Fruit fly (Drosophila melanogaster) S2 (cell line): ENCODE data around the gene CG14644.

Experiments
- CG8478 ChIP-seq: fragments of >200 bp; optimal IDR thresholded peaks from 2 replicates; lab custom pipeline; 2018
- CTCF ChIP-seq, 2 experiments: fragments of >200 bp; optimal IDR thresholded peaks; 2 replicates each; lab custom pipeline; 2018

CG14644 gene

DNA sequence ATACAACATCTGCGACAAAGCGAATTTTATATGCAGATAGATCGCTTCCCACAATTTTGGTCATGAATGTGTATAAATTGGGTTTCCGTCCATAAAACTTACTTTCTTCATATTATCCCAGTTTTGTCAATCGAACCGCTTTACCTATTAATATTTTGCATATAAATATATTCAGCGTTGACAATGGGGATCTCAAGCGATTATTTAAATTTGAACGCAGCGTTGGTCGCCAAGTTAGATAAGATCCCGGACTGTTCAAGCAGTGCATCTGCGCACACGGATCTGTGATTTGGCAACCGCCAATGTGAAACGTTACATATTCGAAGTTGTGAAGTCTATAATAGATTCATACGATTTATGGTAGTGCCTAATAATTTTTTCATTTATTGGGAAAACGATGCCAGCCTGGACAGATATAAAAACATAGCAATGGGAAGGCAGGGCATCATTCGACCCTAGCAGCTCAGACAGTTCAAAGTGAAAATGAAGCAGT, 6.2 kb downstream of the CG14644 start, which contains the start of gene TwdlF:
TwdlF (plus strand) TSS at position 443 of the 493 bp plus-strand sequence.
- TF ChIP-seq CG8478 (lab: Kevin White, UChicago), result no peak
- no peak for TF ChIP-seq CTCF (optimal IDR thresholded peaks at IDR 0.05; lab: Kevin White, UChicago)

DNA sequence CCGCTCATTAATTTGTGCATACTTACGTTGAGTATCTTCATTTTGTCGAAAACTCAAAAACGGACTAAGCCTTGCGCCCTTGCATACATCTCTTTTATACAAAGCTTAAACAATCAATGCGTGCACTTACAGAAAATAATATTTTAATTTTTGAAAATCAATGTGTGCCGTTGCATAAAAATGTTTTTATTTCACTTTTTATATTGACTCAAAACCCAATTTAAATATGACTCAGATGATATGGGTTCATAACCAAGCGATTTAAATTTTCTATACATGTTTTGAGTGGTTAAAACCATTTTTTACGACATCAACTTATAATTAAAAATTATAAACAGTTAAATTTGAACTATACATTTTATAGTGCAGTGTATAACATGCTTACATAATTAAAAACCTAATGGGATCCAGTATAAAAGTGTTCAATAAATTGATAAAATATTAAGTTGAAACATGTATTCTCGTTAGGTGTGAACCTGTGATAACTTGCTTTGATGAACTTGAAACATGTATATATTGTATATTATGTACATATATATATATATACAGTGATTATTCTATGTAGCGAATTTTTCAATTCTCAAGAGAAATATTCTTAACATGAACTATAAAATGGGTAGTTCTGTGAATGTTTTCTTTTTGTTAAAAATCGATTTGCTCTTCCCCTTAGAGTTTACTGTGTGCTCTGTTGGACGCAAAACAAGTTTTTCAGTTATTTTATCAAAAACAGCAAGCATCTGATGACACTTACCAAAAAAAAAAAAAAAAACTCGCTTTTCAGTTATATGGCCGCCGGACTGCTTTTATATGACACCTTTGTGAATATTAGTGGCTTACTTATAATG, 9.5 kb downstream of the CG14644 start, which contains the start of gene CG34305:
CG34305 (minus strand) TSS at position 51 of the 845 bp plus-strand sequence.
- TF ChIP-seq CG8478 (lab: Kevin White, UChicago), result no peak
- TF ChIP-seq CTCF (optimal IDR thresholded peaks at IDR 0.05; lab: Kevin White, UChicago), result no peak

DNA sequence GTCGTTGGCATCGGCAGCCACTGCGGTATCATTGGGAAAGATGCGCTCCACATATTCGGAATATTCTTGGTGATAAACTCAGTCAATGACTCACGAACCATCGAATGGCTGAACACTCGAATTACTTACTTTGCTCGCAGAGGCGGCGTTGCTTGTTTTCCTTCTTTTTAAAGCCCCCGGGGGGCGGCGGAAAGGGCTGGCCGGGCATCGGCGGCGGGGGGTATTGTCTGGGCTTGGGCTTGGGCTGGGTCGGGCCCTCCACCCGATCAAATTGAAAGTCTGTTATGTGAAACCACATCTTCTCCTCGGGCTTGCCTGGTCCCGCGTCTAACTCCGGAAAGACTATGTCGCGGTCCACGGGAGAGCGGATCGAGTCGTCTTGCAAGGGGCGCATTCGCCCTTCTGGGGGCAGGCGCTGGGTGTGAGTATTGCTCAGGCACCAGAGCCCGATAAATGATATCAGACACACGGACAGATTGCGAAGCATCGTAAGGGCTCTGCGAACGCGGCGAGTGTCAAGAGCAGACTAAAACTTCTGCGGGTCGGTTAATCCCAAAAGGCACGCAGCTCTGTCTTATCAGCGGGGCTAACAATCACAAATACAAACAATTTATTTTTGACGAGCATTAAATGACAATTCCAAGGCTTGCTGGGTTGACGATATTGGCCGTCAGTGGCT, 10.5 kb downstream of the CG14644 start, which contains the start of gene CG14642:
CG14642 (minus strand) TSS at position 509 of the 679 bp plus-strand sequence.
- TF ChIP-seq CG8478 (lab: Kevin White, UChicago), result no peak
- no peak for TF ChIP-seq CTCF (optimal IDR thresholded peaks at IDR 0.05; lab: Kevin White, UChicago)

dm6 chr3R:4241776-4242175, 11.1 kb downstream of the CG14644 start:
- TF ChIP-seq CG8478 (lab: Kevin White, UChicago), result no peak

dm6 chr3R:4236534-4236933, 16.3 kb downstream of the CG14644 start:
- TF ChIP-seq CG8478 (lab: Kevin White, UChicago), result no peak

dm6 chr3R:4234991-4235553, 17.8 kb downstream of the CG14644 start, which contains the start of gene Gel:
Gene Gel, plus strand, starts transcription at chr3R:4235217.
- TF ChIP-seq CTCF (optimal IDR thresholded peaks at IDR 0.05; lab: Kevin White, UChicago) (no peak), CG8478 (lab: Kevin White, UChicago) (no peak)

DNA sequence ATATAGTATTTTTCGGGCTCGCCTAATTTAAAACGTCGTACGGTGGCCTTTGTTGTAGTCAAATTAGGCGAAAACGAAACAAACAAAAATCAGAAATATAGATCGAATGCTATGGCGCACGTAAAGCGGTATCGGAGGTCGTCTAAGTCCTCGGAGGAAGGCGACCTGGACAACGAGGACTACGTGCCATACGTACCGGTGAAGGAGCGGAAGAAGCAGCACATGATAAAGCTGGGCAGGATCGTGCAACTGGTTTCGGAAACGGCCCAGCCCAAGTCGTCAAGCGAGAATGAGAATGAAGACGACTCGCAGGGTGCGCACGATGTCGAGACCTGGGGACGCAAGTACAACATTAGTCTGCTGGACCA, 19.8 kb downstream of the CG14644 start, which contains the start of gene abs:
abs (plus strand) TSS at position 30 of the 368 bp plus-strand sequence.
- no peak for TF ChIP-seq CTCF (optimal IDR thresholded peaks at IDR 0.05; lab: Kevin White, UChicago)
- TF ChIP-seq CG8478 (lab: Kevin White, UChicago), result no peak

DNA sequence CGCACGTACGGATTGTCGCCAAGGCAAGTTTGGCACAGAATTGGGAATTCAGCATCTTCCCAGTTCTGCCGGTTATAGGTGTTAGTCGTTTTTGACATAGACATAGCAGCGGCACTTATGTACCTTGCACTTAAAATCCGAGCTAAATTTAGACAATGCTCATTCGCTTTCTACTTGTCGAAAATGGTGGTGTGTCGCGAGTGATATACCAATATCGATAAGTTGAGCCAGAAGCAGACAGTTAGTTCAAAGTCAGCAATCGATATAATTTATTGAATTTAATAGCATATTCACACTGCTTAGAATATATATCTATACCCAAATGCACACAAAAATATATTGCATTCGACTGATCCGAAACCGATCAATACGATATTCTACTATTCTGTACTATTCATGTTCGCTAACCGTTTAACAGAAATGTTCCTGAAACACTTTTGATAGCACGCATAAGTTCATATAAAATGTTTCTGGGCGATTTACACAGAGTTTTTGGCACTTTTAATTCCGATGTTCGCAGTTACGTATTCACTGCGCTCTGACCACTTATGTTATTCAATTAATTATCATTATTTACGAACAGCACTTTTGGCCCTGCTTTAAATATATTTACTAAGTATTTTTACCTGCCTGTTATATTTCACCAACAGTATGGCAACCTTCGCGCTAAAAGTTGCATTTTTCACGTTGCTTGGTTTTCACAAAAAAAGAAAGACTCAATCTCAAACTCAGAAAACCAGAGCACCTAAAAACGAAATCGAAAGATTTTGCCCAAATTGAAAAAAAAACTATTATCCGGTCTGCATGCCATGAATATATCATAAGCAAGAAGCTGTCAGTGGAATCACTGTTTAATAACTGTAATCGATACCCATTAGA, 20.5 kb downstream of the CG14644 start, which contains the start of gene CG14641:
CG14641 (minus strand) TSS at position 204 of the 879 bp plus-strand sequence.
- no peak for TF ChIP-seq CTCF (optimal IDR thresholded peaks at IDR 0.05; lab: Kevin White, UChicago)
- TF ChIP-seq CG8478 (lab: Kevin White, UChicago), result no peak

- TF ChIP-seq CTCF (optimal IDR thresholded peaks at IDR 0.05; lab: Kevin White, UChicago) (no peak), CG8478 (lab: Kevin White, UChicago) (no peak)
Measured at dm6 chr3R:4229137-4229764, 23.6 kb downstream of the CG14644 start, which contains the start of gene DhpD. Gene DhpD, minus strand, starts transcription at chr3R:4229238.

DNA sequence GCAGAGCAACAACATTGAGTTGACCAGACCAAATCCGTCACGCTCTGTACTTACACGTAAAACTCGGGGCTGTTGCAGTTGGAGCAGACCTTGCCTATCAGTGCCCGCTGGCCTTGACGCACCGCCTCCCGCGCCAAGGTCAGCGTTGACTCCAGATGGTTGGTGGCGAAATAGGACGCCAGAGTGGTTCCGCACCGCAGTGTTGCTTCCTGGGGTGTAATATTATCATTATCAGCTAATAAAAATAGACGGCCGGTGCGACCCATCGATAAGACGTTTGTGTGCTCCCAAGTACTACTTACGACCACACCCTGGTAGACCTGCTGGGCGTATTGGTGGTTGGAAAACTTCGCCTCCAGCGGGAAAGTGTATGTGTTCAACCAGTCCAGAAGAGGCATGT, 24.4 kb downstream of the CG14644 start:
- TF ChIP-seq CG8478 (lab: Kevin White, UChicago) (no peak), CTCF (optimal IDR thresholded peaks at IDR 0.05; lab: Kevin White, UChicago) (no peak)

- no peak for TF ChIP-seq CG8478 (lab: Kevin White, UChicago)
- TF ChIP-seq CTCF (optimal IDR thresholded peaks at IDR 0.05; lab: Kevin White, UChicago), result peak; percentile 59 to 60
Measured at dm6 chr3R:4220780-4221179, 32.1 kb downstream of the CG14644 start.

DNA sequence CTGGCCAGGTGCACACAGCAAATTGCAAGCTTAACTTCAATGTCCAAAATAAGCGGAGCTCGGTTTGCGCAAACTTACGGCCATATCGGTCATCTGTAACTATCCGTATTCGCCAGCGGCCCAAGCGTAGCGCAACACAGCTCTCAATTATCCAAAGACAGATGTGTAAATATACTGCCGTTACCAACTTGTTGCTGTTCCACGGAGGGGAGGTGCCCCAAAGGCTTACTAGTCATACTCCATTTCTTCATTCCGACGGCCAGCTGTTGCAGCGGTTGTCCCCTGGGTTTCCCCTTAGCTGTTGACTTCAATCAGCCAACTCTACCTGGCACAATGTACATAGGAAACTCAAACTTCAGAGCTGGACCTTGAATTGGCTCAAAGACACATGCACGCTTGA, 32.8 kb downstream of the CG14644 start, which contains the start of gene CG31516:
CG31516 (minus strand) TSS at position 101 of the 400 bp plus-strand sequence.
- TF ChIP-seq CG8478 (lab: Kevin White, UChicago) (no peak), CTCF (optimal IDR thresholded peaks at IDR 0.05; lab: Kevin White, UChicago) (no peak)
